Fruit fly (Drosophila melanogaster): ENCODE results near the gene Cpr5C.

dm6 chrX:5768602-5769251 lies 35.8 kb upstream of the Cpr5C start:
- TF ChIP-seq Lpt (GFP tag; optimal IDR thresholded peaks at IDR 0.05) = no peak
- peak; percentile 25 for TF ChIP-seq CG16779 (tag; optimal IDR thresholded peaks at IDR 0.05)
- no peak for TF ChIP-seq CG8632 (GFP tag; optimal IDR thresholded peaks at IDR 0.05)
